Worm (Caenorhabditis elegans) whole organism, L4 larva: ENCODE measurements around the gene gpb-1.

Experiments
- F10B5.3 ChIP-seq: sonication (generic microtip); optimal IDR thresholded peaks from 2 replicates; lab custom pipeline; 2016; ENCODE audit warnings: mild to moderate bottlenecking, missing genetic modification characterization, missing compliant biosample characterization
- F49E8.2 ChIP-seq: sonication (generic microtip); optimal IDR thresholded peaks from 2 replicates; lab custom pipeline; 2016; ENCODE audit warnings: missing compliant biosample characterization, mild to moderate bottlenecking, missing genetic modification characterization, borderline replicate concordance
- R02D3.7 ChIP-seq: fragments of 150-350 bp; sonication (generic microtip); optimal IDR thresholded peaks from 3 replicates; lab custom pipeline; 2014; ENCODE audit warnings: missing biosample characterization, missing genetic modification characterization
- T20F7.1 ChIP-seq: fragments of 200-800 bp; sonication (Bioruptor generic); optimal IDR thresholded peaks from 2 replicates; lab custom pipeline; 2018; ENCODE audit warnings: mild to moderate bottlenecking, missing genetic modification characterization, missing compliant biosample characterization
- Y48G9A.11 ChIP-seq: fragments of 200-800 bp; sonication (Bioruptor generic); IDR thresholded peaks from 2 replicates; pipeline ENCODE4 v1.3.6; 2022; ENCODE audit warnings: missing genetic modification reagents, missing genetic modification characterization, missing compliant biosample characterization
- Y75B8A.6 ChIP-seq: fragments of 200-800 bp; sonication (Bioruptor generic); IDR thresholded peaks from 2 replicates; pipeline ENCODE4 v1.3.6; 2022; ENCODE audit warnings: missing genetic modification reagents, missing genetic modification characterization, missing compliant biosample characterization
- ZK546.5 ChIP-seq, 2 experiments: sonication (generic microtip); optimal IDR thresholded peaks; 2 replicates each; lab custom pipeline; 2017; ENCODE audit warnings: missing biosample characterization in 2 of 2, missing genetic modification characterization in 2 of 2
- aly-2 ChIP-seq: sonication (generic microtip); optimal IDR thresholded peaks from 2 replicates; lab custom pipeline; 2018; ENCODE audit warnings: missing biosample characterization, missing genetic modification characterization
- attf-4 ChIP-seq: sonication (generic microtip); optimal IDR thresholded peaks from 3 replicates; lab custom pipeline; 2017; ENCODE audit warnings: missing biosample characterization, missing genetic modification characterization
- ceh-20 ChIP-seq: fragments of 200-800 bp; sonication (Bioruptor generic); IDR thresholded peaks from 2 replicates; pipeline ENCODE4 v1.3.6; 2022; ENCODE audit warnings: missing genetic modification reagents, missing genetic modification characterization, missing compliant biosample characterization
- ceh-28 ChIP-seq: fragments of 150-350 bp; optimal IDR thresholded peaks from 2 replicates; lab custom pipeline; 2014; ENCODE audit warnings: missing biosample characterization, missing genetic modification reagents, missing genetic modification characterization
- ceh-32 ChIP-seq: sonication (generic microtip); optimal IDR thresholded peaks from 2 replicates; lab custom pipeline; 2016; ENCODE audit warnings: mild to moderate bottlenecking, missing genetic modification characterization, missing compliant biosample characterization; ENCODE audit not compliant: poor library complexity
- ceh-44 ChIP-seq: fragments of 200-800 bp; sonication (Bioruptor generic); IDR thresholded peaks from 2 replicates; pipeline ENCODE4 v1.3.6; 2022; ENCODE audit warnings: missing genetic modification reagents, missing genetic modification characterization, missing compliant biosample characterization
- ceh-62 ChIP-seq: sonication (generic microtip); optimal IDR thresholded peaks from 2 replicates; lab custom pipeline; 2017; ENCODE audit warnings: missing biosample characterization, missing genetic modification characterization
- ceh-82 ChIP-seq: sonication (generic microtip); optimal IDR thresholded peaks from 2 replicates; lab custom pipeline; 2017; ENCODE audit warnings: missing biosample characterization, missing genetic modification characterization
- cey-2 ChIP-seq: sonication (generic microtip); optimal IDR thresholded peaks from 3 replicates; lab custom pipeline; 2017; ENCODE audit warnings: missing genetic modification characterization, mild to moderate bottlenecking, missing compliant biosample characterization, antibody characterized with exemption, borderline replicate concordance; ENCODE audit not compliant: insufficient read depth
- daf-8 ChIP-seq: fragments of 200-800 bp; sonication (Bioruptor generic); IDR thresholded peaks from 2 replicates; pipeline ENCODE4 v1.3.6; 2022; ENCODE audit warnings: missing genetic modification characterization, missing compliant biosample characterization
- dmd-8 ChIP-seq: fragments of 200-800 bp; sonication (Bioruptor generic); IDR thresholded peaks from 2 replicates; pipeline ENCODE4 v1.3.6; 2022; ENCODE audit warnings: missing genetic modification characterization, missing compliant biosample characterization
- duxl-1 ChIP-seq: sonication (generic microtip); optimal IDR thresholded peaks from 2 replicates; lab custom pipeline; 2016; ENCODE audit warnings: mild to moderate bottlenecking, missing genetic modification characterization, moderate library complexity, missing compliant biosample characterization; ENCODE audit not compliant: poor library complexity
- dve-1 ChIP-seq: sonication (generic microtip); optimal IDR thresholded peaks from 2 replicates; lab custom pipeline; 2017; ENCODE audit warnings: antibody characterized with exemption, mild to moderate bottlenecking, missing genetic modification characterization, missing compliant biosample characterization; ENCODE audit not compliant: insufficient read depth
- egl-43 ChIP-seq: fragments of 200-800 bp; sonication (Bioruptor generic); IDR thresholded peaks from 2 replicates; pipeline ENCODE4 v1.3.6; 2022; ENCODE audit warnings: missing genetic modification reagents, missing genetic modification characterization, missing compliant biosample characterization
- fos-1 ChIP-seq: fragments of 150-350 bp; optimal IDR thresholded peaks from 2 replicates; lab custom pipeline; 2014; ENCODE audit warnings: missing biosample characterization, missing genetic modification characterization
- gei-8 ChIP-seq: fragments of 200-800 bp; sonication (Bioruptor generic); optimal IDR thresholded peaks from 2 replicates; lab custom pipeline; 2018; ENCODE audit warnings: mild to moderate bottlenecking, missing genetic modification characterization, missing compliant biosample characterization
- hlh-11 ChIP-seq: fragments of 200-800 bp; sonication (Bioruptor generic); optimal IDR thresholded peaks from 2 replicates; lab custom pipeline; 2018; ENCODE audit warnings: mild to moderate bottlenecking, missing genetic modification characterization, missing compliant biosample characterization
- hmg-1.1 ChIP-seq: fragments of 200-800 bp; sonication (Bioruptor generic); IDR thresholded peaks from 2 replicates; pipeline ENCODE4 v1.3.6; 2022; ENCODE audit warnings: missing genetic modification reagents, missing genetic modification characterization, missing compliant biosample characterization
- jun-1 ChIP-seq: fragments of 150-350 bp; optimal IDR thresholded peaks from 2 replicates; lab custom pipeline; 2014; ENCODE audit warnings: missing biosample characterization, missing genetic modification reagents, missing genetic modification characterization
- lin-1 ChIP-seq: fragments of 200-800 bp; sonication (Bioruptor generic); IDR thresholded peaks from 2 replicates; pipeline ENCODE4 v1.3.6; 2022; ENCODE audit warnings: missing genetic modification reagents, missing genetic modification characterization, missing compliant biosample characterization
- lin-13 ChIP-seq: fragments of 150-350 bp; optimal IDR thresholded peaks from 2 replicates; lab custom pipeline; 2014; ENCODE audit warnings: missing biosample characterization, missing genetic modification reagents, missing genetic modification characterization
- lin-15B ChIP-seq: fragments of 150-350 bp; sonication (generic microtip); optimal IDR thresholded peaks from 3 replicates; lab custom pipeline; 2014; ENCODE audit warnings: missing biosample characterization, missing genetic modification characterization
- lin-29 ChIP-seq: fragments of 200-800 bp; sonication (Bioruptor generic); IDR thresholded peaks from 2 replicates; pipeline ENCODE4 v1.3.6; 2022; ENCODE audit warnings: missing genetic modification reagents, missing genetic modification characterization, missing compliant biosample characterization
- lir-3 ChIP-seq: sonication (generic microtip); optimal IDR thresholded peaks from 2 replicates; lab custom pipeline; 2016; ENCODE audit warnings: mild to moderate bottlenecking, missing genetic modification characterization, missing compliant biosample characterization
- madf-9 ChIP-seq: fragments of 200-800 bp; sonication (Bioruptor generic); conservative IDR thresholded peaks from 2 replicates; pipeline ENCODE4 v1.3.6; 2022; ENCODE audit warnings: missing genetic modification reagents, missing genetic modification characterization, missing compliant biosample characterization
- mdl-1 ChIP-seq, 2 experiments: fragments of 150-350 bp in 1 of 2; sonication (generic microtip) in 1 of 2; optimal IDR thresholded peaks; 2 replicates each; lab custom pipeline; 2014 to 2017; ENCODE audit warnings: missing biosample characterization in 2 of 2, missing genetic modification characterization in 2 of 2
- mdt-29 ChIP-seq: fragments of 200-800 bp; sonication (Bioruptor generic); IDR thresholded peaks from 2 replicates; pipeline ENCODE4 v1.3.6; 2022; ENCODE audit warnings: missing genetic modification reagents, missing genetic modification characterization, missing compliant biosample characterization
- mep-1 ChIP-seq: fragments of 150-350 bp; sonication (generic microtip); optimal IDR thresholded peaks from 3 replicates; lab custom pipeline; 2014; ENCODE audit warnings: missing biosample characterization, missing genetic modification characterization
- mxl-2 ChIP-seq: fragments of 200-800 bp; sonication (Bioruptor generic); conservative IDR thresholded peaks from 2 replicates; pipeline ENCODE4 v1.3.6; 2022; ENCODE audit warnings: missing genetic modification reagents, missing genetic modification characterization, missing compliant biosample characterization
- nhr-41 ChIP-seq: fragments of 200-800 bp; sonication (Bioruptor generic); IDR thresholded peaks from 2 replicates; pipeline ENCODE4 v1.3.6; 2022; ENCODE audit warnings: missing genetic modification reagents, missing genetic modification characterization, missing compliant biosample characterization
- nhr-6 ChIP-seq: fragments of 150-350 bp; optimal IDR thresholded peaks from 2 replicates; lab custom pipeline; 2014; ENCODE audit warnings: missing biosample characterization, missing genetic modification characterization
- nhr-76 ChIP-seq: fragments of 150-350 bp; optimal IDR thresholded peaks from 2 replicates; lab custom pipeline; 2014; ENCODE audit warnings: missing biosample characterization, missing genetic modification characterization
- nhr-77 ChIP-seq: fragments of 150-350 bp; optimal IDR thresholded peaks from 2 replicates; lab custom pipeline; 2014; ENCODE audit warnings: missing biosample characterization, missing genetic modification characterization
- pha-4 ChIP-seq, 2 experiments: fragments of 150-350 bp in 1 of 2; fragments of 200-800 bp in 1 of 2; sonication (Bioruptor generic) in 1 of 2; IDR thresholded peaks in 1 of 2; optimal IDR thresholded peaks in 1 of 2; 2 replicates each; pipeline versions ENCODE4 v1.3.6 to Lab custom; 2014 to 2022; ENCODE audit warnings: missing genetic modification characterization in 2 of 2, missing genetic modification reagents in 2 of 2, missing biosample characterization in 1 of 2, missing compliant biosample characterization in 1 of 2
- php-3 ChIP-seq: fragments of 200-800 bp; sonication (Bioruptor generic); IDR thresholded peaks from 2 replicates; pipeline ENCODE4 v1.3.6; 2022; ENCODE audit warnings: missing genetic modification reagents, missing genetic modification characterization, missing compliant biosample characterization
- rbr-2 ChIP-seq: sonication (generic microtip); optimal IDR thresholded peaks from 2 replicates; lab custom pipeline; 2016; ENCODE audit warnings: missing genotype, missing genetic modification characterization, missing compliant biosample characterization
- sdz-12 ChIP-seq: fragments of 200-800 bp; sonication (Bioruptor generic); optimal IDR thresholded peaks from 2 replicates; lab custom pipeline; 2018; ENCODE audit warnings: mild to moderate bottlenecking, missing genetic modification characterization, missing compliant biosample characterization
- spr-3 ChIP-seq: fragments of 200-800 bp; sonication (Bioruptor generic); optimal IDR thresholded peaks from 2 replicates; lab custom pipeline; 2018; ENCODE audit warnings: mild to moderate bottlenecking, missing genetic modification characterization, missing compliant biosample characterization
- tag-97 ChIP-seq: fragments of 200-800 bp; sonication (Bioruptor generic); IDR thresholded peaks from 2 replicates; pipeline ENCODE4 v1.3.6; 2022; ENCODE audit warnings: missing genetic modification characterization, missing compliant biosample characterization
- unc-130 ChIP-seq: sonication (generic microtip); optimal IDR thresholded peaks from 2 replicates; lab custom pipeline; 2016; ENCODE audit warnings: missing genetic modification reagents, missing genetic modification characterization, missing compliant biosample characterization
- zfp-2 ChIP-seq: sonication (generic microtip); optimal IDR thresholded peaks from 2 replicates; lab custom pipeline; 2016; ENCODE audit warnings: mild to moderate bottlenecking, missing genetic modification characterization, missing compliant biosample characterization
- ztf-11 ChIP-seq: fragments of 150-350 bp; optimal IDR thresholded peaks from 2 replicates; lab custom pipeline; 2014; ENCODE audit warnings: missing biosample characterization, missing genetic modification characterization

gpb-1 gene

DNA sequence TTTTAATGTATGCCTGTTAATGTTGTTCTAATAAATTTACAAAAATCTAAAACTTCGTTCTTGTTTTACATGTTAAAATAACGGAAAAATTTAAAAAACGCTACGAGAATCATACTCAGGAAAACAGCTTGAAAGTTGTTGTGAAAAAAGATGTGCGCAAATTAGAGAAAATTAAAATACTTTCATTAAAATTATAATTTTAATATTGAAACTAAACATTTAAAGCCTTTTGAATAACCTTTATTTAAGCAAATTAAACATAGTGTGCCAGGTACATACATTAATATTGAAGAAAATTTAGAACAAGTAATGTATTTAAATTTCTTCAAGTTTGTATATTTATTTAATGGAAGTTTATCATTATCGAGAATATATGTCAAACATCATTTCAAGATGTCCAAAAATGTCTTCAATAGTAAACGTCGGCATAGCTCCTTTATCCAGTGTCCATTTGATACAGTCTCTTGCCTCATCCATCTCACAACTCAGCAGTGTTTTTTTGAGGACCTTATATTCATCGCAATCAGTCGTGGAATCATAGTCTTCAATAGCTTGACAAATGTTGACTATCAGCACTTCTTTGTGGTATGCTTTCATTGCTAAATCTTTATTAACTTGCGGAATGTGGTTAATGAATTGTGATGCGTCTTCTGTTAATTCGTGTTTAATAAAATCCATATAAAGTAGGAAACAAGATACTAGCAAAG lies 13.5 kb upstream of the gpb-1 start (continued):
- TF ChIP-seq duxl-1 (tag; lab: Kevin White, UChicago) (no peak), hlh-11 (tag; lab: Kevin White, UChicago) (peak; percentile 39), zfp-2 (tag; lab: Kevin White, UChicago) (no peak), nhr-6 (tag; lab: Kevin White, UChicago) (peak; percentile 34), mep-1 (tag; lab: Kevin White, UChicago) (peak; percentile 90), gei-8 (GFP tag; lab: Kevin White, UChicago) (no peak), jun-1 (tag; lab: Kevin White, UChicago) (no peak), Y48G9A.11 (GFP tag; lab: Robert Waterston, UW) (no peak), nhr-77 (tag; lab: Kevin White, UChicago) (no peak), aly-2 (tag; lab: Kevin White, UChicago) (no peak), T20F7.1 (GFP tag; lab: Kevin White, UChicago) (peak; percentile 70), cey-2 (tag; lab: Kevin White, UChicago) (no peak), lin-13 (no peak), lir-3 (tag; lab: Kevin White, UChicago) (no peak), lin-15B (tag; lab: Kevin White, UChicago) (no peak), ztf-11 (tag; lab: Kevin White, UChicago) (no peak), lin-1 (GFP tag; lab: Robert Waterston, UW) (peak; percentile 43; the same call in 1 of the 2 replicates), ZK546.5 (tag; optimal IDR thresholded peaks at IDR 0.05; lab: Kevin White, UChicago) (no peak), spr-3 (GFP tag; lab: Kevin White, UChicago) (no peak), tag-97 (GFP tag; lab: Robert Waterston, UW) (no peak), madf-9 (GFP tag; lab: Robert Waterston, UW) (no peak; the same call in 1 of the 2 replicates), pha-4 (GFP tag; IDR thresholded peaks at IDR 0.05; lab: Robert Waterston, UW) (peak; percentile 76; the same call in 1 of the 2 replicates), pha-4 (tag; optimal IDR thresholded peaks at IDR 0.05; lab: Kevin White, UChicago) (peak; percentile 35), mxl-2 (GFP tag; lab: Robert Waterston, UW) (no peak), F49E8.2 (tag; lab: Kevin White, UChicago) (no peak), unc-130 (GFP tag; lab: Kevin White, UChicago) (no peak), dmd-8 (no peak), dve-1 (tag; lab: Kevin White, UChicago) (peak; percentile 61), egl-43 (no peak), daf-8 (GFP tag; lab: Robert Waterston, UW) (no peak), Y75B8A.6 (GFP tag; lab: Robert Waterston, UW) (peak; percentile 87), nhr-41 (GFP tag; lab: Robert Waterston, UW) (no peak), sdz-12 (GFP tag; lab: Kevin White, UChicago) (no peak), ceh-28 (no peak), ceh-32 (tag; lab: Kevin White, UChicago) (peak; percentile 57), ceh-44 (GFP tag; lab: Robert Waterston, UW) (no peak), rbr-2 (tag; lab: Kevin White, UChicago) (peak; percentile 9), nhr-76 (tag; lab: Kevin White, UChicago) (no peak), php-3 (peak; percentile 71), hmg-1.1 (GFP tag; lab: Robert Waterston, UW) (peak; percentile 73), attf-4 (tag; lab: Kevin White, UChicago) (no peak), mdl-1 (tag; optimal IDR thresholded peaks at IDR 0.05; lab: Kevin White, UChicago) (no peak), mdt-29 (GFP tag; lab: Robert Waterston, UW) (peak; percentile 63; the same call in 1 of the 2 replicates), fos-1 (tag; lab: Kevin White, UChicago) (no peak), F10B5.3 (no peak), ceh-62 (tag; lab: Kevin White, UChicago) (no peak), R02D3.7 (tag; lab: Kevin White, UChicago) (no peak), lin-29 (no peak), ceh-20 (GFP tag; lab: Robert Waterston, UW) (no peak), ceh-82 (no peak)
